Worm (Caenorhabditis elegans) whole organism, L1 larva: Measurements from ENCODE around the gene F59C12.4.

Experiments
- C04F5.9 ChIP-seq: sonication (generic microtip); optimal IDR thresholded peaks from 2 replicates; lab custom pipeline; 2016; ENCODE audit warnings: missing genetic modification characterization, missing compliant biosample characterization
- F16B12.6 ChIP-seq: fragments of 150-350 bp; optimal IDR thresholded peaks from 2 replicates; lab custom pipeline; 2014; ENCODE audit warnings: missing biosample characterization, missing genetic modification characterization
- aha-1 ChIP-seq: fragments of 150-350 bp; optimal IDR thresholded peaks from 2 replicates; lab custom pipeline; 2014; ENCODE audit warnings: missing biosample characterization, missing genetic modification characterization
- alr-1 ChIP-seq: fragments of 200-800 bp; sonication (Bioruptor generic); optimal IDR thresholded peaks from 2 replicates; lab custom pipeline; 2018; ENCODE audit warnings: borderline replicate concordance, mild to moderate bottlenecking, missing genetic modification characterization, missing compliant biosample characterization
- ama-1 ChIP-seq: fragments of 150-350 bp; optimal IDR thresholded peaks from 2 replicates; lab custom pipeline; 2014
- ceh-63 ChIP-seq: fragments of 200-800 bp; sonication (Bioruptor generic); optimal IDR thresholded peaks from 2 replicates; lab custom pipeline; 2018; ENCODE audit warnings: mild to moderate bottlenecking, missing genetic modification characterization, missing compliant biosample characterization
- ceh-8 ChIP-seq: fragments of 200-800 bp; sonication (Bioruptor generic); optimal IDR thresholded peaks from 2 replicates; lab custom pipeline; 2018; ENCODE audit warnings: mild to moderate bottlenecking, missing genetic modification characterization, moderate library complexity, missing compliant biosample characterization
- ceh-82 ChIP-seq, 3 experiments: fragments of 150-350 bp in 1 of 3; sonication (generic microtip) in 2 of 3; optimal IDR thresholded peaks; 2 replicates each; lab custom pipeline; 2014 to 2017; ENCODE audit warnings: missing biosample characterization in 3 of 3, missing genetic modification characterization in 3 of 3
- ceh-88 ChIP-seq: fragments of 200-800 bp; sonication (Bioruptor generic); IDR thresholded peaks from 2 replicates; pipeline ENCODE4 v1.3.6; 2022; ENCODE audit warnings: missing genetic modification characterization, missing compliant biosample characterization
- ceh-90 ChIP-seq: sonication (generic microtip); optimal IDR thresholded peaks from 2 replicates; lab custom pipeline; 2016; ENCODE audit warnings: missing genetic modification characterization, missing compliant biosample characterization
- efl-1 ChIP-seq, 4 experiments: fragments of 150-350 bp; optimal IDR thresholded peaks in 3 of 4; peaks in 1 of 4; 1 replicate in 1 of 4; 2 replicates in 3 of 4; lab custom pipeline; 2014; ENCODE audit warnings: missing biosample characterization in 2 of 4, missing genetic modification characterization in 2 of 4, missing genetic modification reagents in 2 of 4
- egl-13 ChIP-seq: sonication (generic microtip); optimal IDR thresholded peaks from 2 replicates; lab custom pipeline; 2016; ENCODE audit warnings: missing genotype, missing genetic modification reagents, missing genetic modification characterization, missing compliant biosample characterization
- elt-3 ChIP-seq, 6 experiments: fragments of 150-350 bp in 1 of 6; sonication (generic microtip); optimal IDR thresholded peaks; 2 replicates each; lab custom pipeline; 2017 to 2018; ENCODE audit warnings: missing biosample characterization in 6 of 6, missing genetic modification characterization in 6 of 6, inconsistent platforms in 1 of 6
- fkh-10 ChIP-seq: sonication (generic microtip); optimal IDR thresholded peaks from 2 replicates; lab custom pipeline; 2017; ENCODE audit warnings: missing biosample characterization, missing genetic modification reagents, missing genetic modification characterization
- fkh-4 ChIP-seq: sonication (generic microtip); optimal IDR thresholded peaks from 2 replicates; lab custom pipeline; 2016; ENCODE audit warnings: missing compliant biosample characterization, missing genetic modification characterization, borderline replicate concordance
- fos-1 ChIP-seq: fragments of 150-350 bp; optimal IDR thresholded peaks from 2 replicates; lab custom pipeline; 2014; ENCODE audit warnings: missing biosample characterization, missing genetic modification characterization
- grh-1 ChIP-seq: fragments of 200-800 bp; sonication (Bioruptor generic); IDR thresholded peaks from 2 replicates; pipeline ENCODE4 v1.3.6; 2022; ENCODE audit warnings: missing genetic modification reagents, missing genetic modification characterization, missing compliant biosample characterization
- hlh-4 ChIP-seq: sonication (generic microtip); optimal IDR thresholded peaks from 2 replicates; lab custom pipeline; 2016; ENCODE audit warnings: mild to moderate bottlenecking, missing genetic modification characterization, missing compliant biosample characterization
- hpl-2 ChIP-seq: fragments of 150-350 bp; optimal IDR thresholded peaks from 2 replicates; lab custom pipeline; 2014; ENCODE audit warnings: missing biosample characterization, missing genetic modification reagents, missing genetic modification characterization
- irx-1 ChIP-seq: sonication (generic microtip); optimal IDR thresholded peaks from 2 replicates; lab custom pipeline; 2016; ENCODE audit warnings: missing genetic modification characterization, missing compliant biosample characterization
- isw-1 ChIP-seq: fragments of 200-800 bp; sonication (Bioruptor generic); IDR thresholded peaks from 2 replicates; pipeline ENCODE4 v1.3.6; 2022; ENCODE audit warnings: missing genetic modification characterization, missing compliant biosample characterization
- lin-14 ChIP-seq: fragments of 200-800 bp; sonication (Bioruptor generic); optimal IDR thresholded peaks from 2 replicates; lab custom pipeline; 2018; ENCODE audit warnings: mild to moderate bottlenecking, missing genetic modification characterization, moderate library complexity, missing compliant biosample characterization
- lir-3 ChIP-seq: sonication (generic microtip); optimal IDR thresholded peaks from 2 replicates; lab custom pipeline; 2016; ENCODE audit warnings: mild to moderate bottlenecking, missing genetic modification characterization, moderate library complexity, missing compliant biosample characterization; ENCODE audit not compliant: poor library complexity
- lsy-2 ChIP-seq, 2 experiments: fragments of 150-350 bp; optimal IDR thresholded peaks; 2 replicates each; lab custom pipeline; 2014; ENCODE audit warnings: missing biosample characterization in 2 of 2, missing genetic modification characterization in 2 of 2
- mdl-1 ChIP-seq, 2 experiments: fragments of 150-350 bp; optimal IDR thresholded peaks; 2 replicates each; lab custom pipeline; 2014 to 2017; ENCODE audit warnings: missing biosample characterization in 2 of 2, missing genetic modification characterization in 2 of 2, inconsistent platforms in 1 of 2
- nhr-11 ChIP-seq: fragments of 150-350 bp; optimal IDR thresholded peaks from 2 replicates; lab custom pipeline; 2014; ENCODE audit warnings: missing biosample characterization, missing genetic modification characterization
- nhr-28 ChIP-seq: fragments of 150-350 bp; optimal IDR thresholded peaks from 2 replicates; lab custom pipeline; 2014; ENCODE audit warnings: missing biosample characterization, missing genetic modification characterization
- nhr-47 ChIP-seq: sonication (generic microtip); optimal IDR thresholded peaks from 2 replicates; lab custom pipeline; 2016; ENCODE audit warnings: mild to moderate bottlenecking, missing genetic modification characterization, moderate library complexity, missing compliant biosample characterization
- nhr-77 ChIP-seq: fragments of 150-350 bp; optimal IDR thresholded peaks from 2 replicates; lab custom pipeline; 2014; ENCODE audit warnings: missing biosample characterization, missing genetic modification characterization
- nhr-85 ChIP-seq: sonication (generic microtip); peaks from one replicate; lab custom pipeline; 2016; ENCODE audit warnings: missing genetic modification characterization, inconsistent platforms, missing compliant biosample characterization
- nhr-90 ChIP-seq: sonication (generic microtip); optimal IDR thresholded peaks from 2 replicates; lab custom pipeline; 2016; ENCODE audit warnings: mild to moderate bottlenecking, missing genetic modification characterization, missing compliant biosample characterization; ENCODE audit not compliant: poor library complexity
- pag-3 ChIP-seq: sonication (generic microtip); optimal IDR thresholded peaks from 2 replicates; lab custom pipeline; 2017; ENCODE audit warnings: missing genetic modification characterization, mild to moderate bottlenecking, missing compliant biosample characterization, antibody characterized with exemption, borderline replicate concordance; ENCODE audit not compliant: insufficient read depth
- pqm-1 ChIP-seq: sonication (generic microtip); optimal IDR thresholded peaks from 3 replicates; lab custom pipeline; 2017; ENCODE audit warnings: missing biosample characterization, missing genetic modification characterization
- rnt-1 ChIP-seq: sonication (generic microtip); optimal IDR thresholded peaks from 2 replicates; lab custom pipeline; 2016; ENCODE audit warnings: mild to moderate bottlenecking, missing genetic modification characterization, moderate library complexity, missing compliant biosample characterization
- skn-1 ChIP-seq: fragments of 150-350 bp; optimal IDR thresholded peaks from 2 replicates; lab custom pipeline; 2014; ENCODE audit warnings: missing biosample characterization, missing genetic modification characterization
- snpc-4 ChIP-seq: fragments of 150-350 bp; optimal IDR thresholded peaks from 2 replicates; lab custom pipeline; 2014; ENCODE audit warnings: missing biosample characterization, missing genetic modification characterization
- sox-4 ChIP-seq: sonication (generic microtip); optimal IDR thresholded peaks from 2 replicates; lab custom pipeline; 2016; ENCODE audit warnings: missing genetic modification characterization, missing compliant biosample characterization
- sptf-1 ChIP-seq: fragments of 150-350 bp; optimal IDR thresholded peaks from 2 replicates; lab custom pipeline; 2014; ENCODE audit warnings: missing biosample characterization, missing genetic modification characterization
- sup-37 ChIP-seq: fragments of 200-800 bp; sonication (Bioruptor generic); optimal IDR thresholded peaks from 2 replicates; lab custom pipeline; 2018; ENCODE audit warnings: mild to moderate bottlenecking, missing genetic modification characterization, missing compliant biosample characterization
- tbx-2 ChIP-seq: sonication (generic microtip); optimal IDR thresholded peaks from 2 replicates; lab custom pipeline; 2016; ENCODE audit warnings: missing genetic modification characterization, missing compliant biosample characterization
- unc-86 ChIP-seq: sonication (generic microtip); optimal IDR thresholded peaks from 2 replicates; lab custom pipeline; 2016; ENCODE audit warnings: missing genetic modification characterization, missing compliant biosample characterization
- vab-15 ChIP-seq: sonication (generic microtip); optimal IDR thresholded peaks from 2 replicates; lab custom pipeline; 2017; ENCODE audit warnings: missing genotype, mild to moderate bottlenecking, missing genetic modification characterization, missing compliant biosample characterization
- xbp-1 ChIP-seq: sonication (generic microtip); optimal IDR thresholded peaks from 2 replicates; lab custom pipeline; 2016; ENCODE audit warnings: missing genetic modification characterization, missing compliant biosample characterization
- zag-1 ChIP-seq: fragments of 150-350 bp; optimal IDR thresholded peaks from 2 replicates; lab custom pipeline; 2014; ENCODE audit warnings: missing biosample characterization, missing genetic modification characterization
- ztf-4 ChIP-seq: fragments of 150-350 bp; optimal IDR thresholded peaks from 2 replicates; lab custom pipeline; 2014; ENCODE audit warnings: missing biosample characterization, missing genetic modification characterization

F59C12.4 gene

DNA sequence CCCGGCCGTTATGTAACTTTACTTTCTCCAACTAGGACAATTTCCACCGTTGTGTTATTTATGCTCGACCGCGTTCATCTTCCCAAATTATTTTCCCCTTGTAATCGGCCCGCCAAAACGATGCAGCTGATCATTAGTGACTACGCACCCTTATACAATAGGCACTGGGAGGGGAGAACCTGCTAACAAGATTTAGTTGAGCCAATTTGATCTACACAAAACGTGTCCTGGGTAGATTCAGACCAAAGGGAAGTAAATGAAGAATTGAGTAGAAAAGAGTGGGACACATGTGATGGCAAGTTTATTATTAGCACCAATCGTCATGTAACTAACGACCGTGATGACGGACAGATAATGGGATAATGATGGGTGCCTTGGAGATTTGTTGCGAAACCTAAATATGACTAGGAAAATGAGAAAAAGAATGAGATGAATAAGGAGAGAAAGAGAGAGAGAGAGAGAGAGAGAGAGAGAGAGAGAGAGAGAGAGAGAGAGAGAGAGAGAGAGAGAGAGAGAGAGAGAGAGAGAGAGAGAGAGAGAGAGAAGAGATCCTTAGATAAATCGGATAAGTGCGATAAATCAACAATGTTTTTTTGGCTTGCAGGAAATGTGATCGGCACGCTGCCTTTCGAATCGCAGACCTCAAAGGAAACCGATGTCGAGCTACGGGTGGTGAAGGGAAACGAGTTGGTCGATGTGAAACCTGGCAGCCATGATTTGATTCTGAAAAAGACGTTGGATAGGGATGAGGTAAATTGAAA, 6.7 kb downstream of the F59C12.4 start (continued):
- no peak for TF ChIP-seq sox-4
- TF ChIP-seq ceh-63 (GFP tag; lab: Kevin White, UChicago): no peak
- no peak for TF ChIP-seq aha-1 (tag; lab: Kevin White, UChicago)
- no peak for TF ChIP-seq ceh-90 (tag; lab: Kevin White, UChicago)
- TF ChIP-seq zag-1: no peak
- no peak for TF ChIP-seq unc-86 (tag; lab: Kevin White, UChicago)
- TF ChIP-seq ceh-8 (GFP tag; lab: Kevin White, UChicago): peak; percentile 59
- TF ChIP-seq nhr-85 (tag; lab: Kevin White, UChicago): no peak
- TF ChIP-seq egl-13: no peak
- no peak for TF ChIP-seq ztf-4 (tag; lab: Kevin White, UChicago)
- TF ChIP-seq sup-37 (GFP tag; lab: Kevin White, UChicago): no peak

- TF ChIP-seq nhr-47 (no peak), hpl-2 (GFP tag; lab: Kevin White, UChicago) (no peak), ceh-82 (tag; optimal IDR thresholded peaks at IDR 0.05; lab: Kevin White, UChicago) (no peak), ama-1 (lab: Kevin White, UChicago) (no peak), ceh-88 (GFP tag; lab: Robert Waterston, UW) (no peak), mdl-1 (tag; optimal IDR thresholded peaks at IDR 0.05; lab: Kevin White, UChicago) (no peak), vab-15 (tag; lab: Kevin White, UChicago) (no peak), pqm-1 (no peak), nhr-28 (tag; lab: Kevin White, UChicago) (no peak), F16B12.6 (no peak), skn-1 (no peak), pag-3 (tag; lab: Kevin White, UChicago) (no peak), hlh-4 (no peak), tbx-2 (tag; lab: Kevin White, UChicago) (no peak), isw-1 (GFP tag; lab: Robert Waterston, UW) (no peak), alr-1 (tag; lab: Kevin White, UChicago) (no peak), sptf-1 (tag; lab: Kevin White, UChicago) (no peak)
Measured at ce11 chrX:16594931-16595330, 7.5 kb downstream of the F59C12.4 start, which contains the start of gene cdh-9. Gene cdh-9 (plus strand): TSS chrX:16595231.

- no peak for TF ChIP-seq rnt-1 (tag; lab: Kevin White, UChicago)
- no peak for TF ChIP-seq nhr-11 (tag; lab: Kevin White, UChicago)
- TF ChIP-seq snpc-4 (tag; lab: Kevin White, UChicago): no peak
- TF ChIP-seq irx-1 (tag; lab: Kevin White, UChicago): no peak
- TF ChIP-seq efl-1 (optimal IDR thresholded peaks at IDR 0.05; lab: Kevin White, UChicago): no peak
- peak in 1 of 2 experiments; percentile 87 for TF ChIP-seq efl-1 (GFP tag; optimal IDR thresholded peaks at IDR 0.05 in 1 of 2; lab: Kevin White, UChicago)
- TF ChIP-seq, all 84 proteins: peak for 1
Measured at ce11 chrX:16591533-16591932, 10.9 kb downstream of the F59C12.4 start.

DNA sequence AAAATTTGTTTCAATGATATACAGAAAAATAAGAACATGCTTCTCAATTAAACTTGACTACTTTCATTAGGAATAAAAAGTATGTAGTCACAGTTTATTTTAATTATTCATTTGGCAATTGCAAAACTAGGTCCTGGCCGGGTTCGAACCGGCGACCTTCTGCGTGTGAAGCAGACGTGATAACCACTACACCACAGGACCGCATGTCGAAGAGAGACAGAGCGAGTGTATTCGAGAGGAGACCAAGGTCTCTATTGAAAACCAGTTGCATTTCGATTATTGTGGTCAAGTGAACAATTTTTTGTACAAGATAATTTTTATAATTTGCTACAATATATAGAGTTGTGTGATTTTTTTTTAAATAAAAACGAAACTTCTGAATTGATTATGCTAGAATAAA, 11.6 kb downstream of the F59C12.4 start:
- TF ChIP-seq lir-3 (tag; lab: Kevin White, UChicago) (peak; percentile 63), grh-1 (peak; percentile 66), efl-1 (optimal IDR thresholded peaks at IDR 0.05; lab: Kevin White, UChicago) (peak; percentile 28), efl-1 (GFP tag; optimal IDR thresholded peaks at IDR 0.05 in 1 of 2; lab: Kevin White, UChicago) (peak in 1 of 2 experiments; percentile 83), elt-3 (tag; optimal IDR thresholded peaks at IDR 0.05; lab: Kevin White, UChicago) (peak in 1 of 6 experiments; percentile 70), aha-1 (tag; lab: Kevin White, UChicago) (no peak), ceh-82 (tag; optimal IDR thresholded peaks at IDR 0.05; lab: Kevin White, UChicago) (peak; percentile 38 to 54 (median 46)), hlh-4 (no peak), nhr-77 (peak; percentile 61), skn-1 (peak; percentile 53), C04F5.9 (tag; lab: Kevin White, UChicago) (no peak), fkh-4 (tag; lab: Kevin White, UChicago) (no peak), vab-15 (tag; lab: Kevin White, UChicago) (no peak), xbp-1 (tag; lab: Kevin White, UChicago) (peak; percentile 46), rnt-1 (tag; lab: Kevin White, UChicago) (peak; percentile 65), fos-1 (tag; lab: Kevin White, UChicago) (peak; percentile 52), lsy-2 (tag; optimal IDR thresholded peaks at IDR 0.05; lab: Kevin White, UChicago) (peak; percentile 33 to 61), nhr-90 (tag; lab: Kevin White, UChicago) (peak; percentile 78), lin-14 (GFP tag; lab: Kevin White, UChicago) (peak; percentile 70), pag-3 (tag; lab: Kevin White, UChicago) (no peak), fkh-10 (GFP tag; lab: Kevin White, UChicago) (peak; percentile 51)
